Fruit fly (Drosophila melanogaster) whole organism, embryonic: ENCODE data around the gene CG17118.

Experiments
- Aef1 ChIP-seq: fragments of 200-800 bp; sonication (Bioruptor generic); IDR thresholded peaks from 3 replicates; pipeline ENCODE4 v1.3.6; 2022; ENCODE audit warnings: missing biosample characterization, missing genetic modification characterization
- Atf3 ChIP-seq: fragments of 200-800 bp; sonication (Bioruptor generic); optimal IDR thresholded peaks from 3 replicates; lab custom pipeline; 2016; ENCODE audit warnings: missing biosample characterization, missing genetic modification characterization
- CG10209 ChIP-seq: fragments of 200-800 bp; sonication (Bioruptor generic); optimal IDR thresholded peaks from 3 replicates; lab custom pipeline; 2017; ENCODE audit warnings: missing biosample characterization, mild to moderate bottlenecking, missing genetic modification characterization, missing genetic modification reagents
- CG10321 ChIP-seq: fragments of 200-800 bp; sonication (Bioruptor generic); IDR thresholded peaks from 2 replicates; pipeline ENCODE4 v1.3.6; 2022; ENCODE audit warnings: missing biosample characterization, missing genetic modification characterization
- CG10366 ChIP-seq: fragments of 200-800 bp; sonication (Bioruptor generic); IDR thresholded peaks from 2 replicates; pipeline ENCODE4 v1.3.6; 2022; ENCODE audit warnings: missing biosample characterization, missing genetic modification characterization
- CG10543 ChIP-seq: fragments of 200-800 bp; sonication (Bioruptor generic); optimal IDR thresholded peaks from 3 replicates; lab custom pipeline; 2017; ENCODE audit warnings: missing biosample characterization, mild to moderate bottlenecking, missing genetic modification characterization, moderate library complexity
- CG10959 ChIP-seq: fragments of 200-800 bp; sonication (Bioruptor generic); IDR thresholded peaks from 2 replicates; pipeline ENCODE4 v1.3.6; 2022; ENCODE audit warnings: missing biosample characterization, missing genetic modification characterization
- CG13624 ChIP-seq: fragments of 200-800 bp; sonication (Bioruptor generic); optimal IDR thresholded peaks from 2 replicates; lab custom pipeline; 2016; ENCODE audit warnings: missing biosample characterization, missing genetic modification characterization
- CG2875 ChIP-seq: fragments of 200-800 bp; sonication (Bioruptor generic); optimal IDR thresholded peaks from 2 replicates; lab custom pipeline; 2017; ENCODE audit warnings: missing biosample characterization, mild to moderate bottlenecking, missing genetic modification characterization, missing genetic modification reagents
- CG3065 ChIP-seq: fragments of 200-800 bp; sonication (Bioruptor generic); optimal IDR thresholded peaks from 2 replicates; lab custom pipeline; 2016; ENCODE audit warnings: missing biosample characterization, missing genetic modification characterization
- CG34224 ChIP-seq: fragments of 200-800 bp; sonication (Bioruptor generic); IDR thresholded peaks from 3 replicates; pipeline ENCODE4 v1.3.6; 2022; ENCODE audit warnings: missing biosample characterization, missing genetic modification characterization; ENCODE audit not compliant: partially characterized antibody
- CG3838 ChIP-seq: fragments of 200-800 bp; sonication (Bioruptor generic); optimal IDR thresholded peaks from 3 replicates; lab custom pipeline; 2016; ENCODE audit warnings: missing biosample characterization, missing genetic modification characterization
- CG4707 ChIP-seq: fragments of 200-800 bp; sonication (Bioruptor generic); optimal IDR thresholded peaks from 2 replicates; lab custom pipeline; 2018; ENCODE audit warnings: missing biosample characterization, mild to moderate bottlenecking, missing genetic modification characterization, moderate library complexity
- CG4730 ChIP-seq: fragments of 200-800 bp; sonication (Bioruptor generic); IDR thresholded peaks from 2 replicates; pipeline ENCODE4 v1.3.6; 2022; ENCODE audit warnings: missing biosample characterization, missing genetic modification characterization
- CG6175 ChIP-seq: fragments of 200-800 bp; sonication (Bioruptor generic); IDR thresholded peaks from 3 replicates; pipeline ENCODE4 v1.3.6; 2022; ENCODE audit warnings: missing biosample characterization, missing genetic modification characterization
- CG6272 ChIP-seq: fragments of 200-800 bp; sonication (Bioruptor generic); IDR thresholded peaks from 2 replicates; pipeline ENCODE4 v1.3.6; 2022; ENCODE audit warnings: missing biosample characterization, missing genetic modification characterization
- Camta ChIP-seq: fragments of 200-800 bp; sonication (Bioruptor generic); optimal IDR thresholded peaks from 2 replicates; lab custom pipeline; 2016; ENCODE audit warnings: missing biosample characterization, missing genetic modification characterization
- CoRest ChIP-seq: fragments of 200-800 bp; sonication (Bioruptor generic); optimal IDR thresholded peaks from 3 replicates; lab custom pipeline; 2018; ENCODE audit warnings: missing biosample characterization, mild to moderate bottlenecking, missing genetic modification characterization, moderate library complexity
- D19A ChIP-seq: fragments of 200-800 bp; optimal IDR thresholded peaks from 3 replicates; lab custom pipeline; 2019; ENCODE audit warnings: missing biosample characterization, mild to moderate bottlenecking, missing genetic modification characterization, moderate library complexity
- Dfd ChIP-seq, 2 experiments: fragments of >200 bp; optimal IDR thresholded peaks; 2 replicates each; lab custom pipeline; 2017; ENCODE audit warnings: missing biosample characterization in 2 of 2, missing genetic modification characterization in 2 of 2
- Dip2 ChIP-seq: fragments of 200-800 bp; sonication (Bioruptor generic); IDR thresholded peaks from 2 replicates; pipeline ENCODE4 v1.3.6; 2022; ENCODE audit warnings: missing biosample characterization, missing genetic modification characterization
- ERR ChIP-seq: fragments of 200-800 bp; sonication (Bioruptor generic); optimal IDR thresholded peaks from 2 replicates; lab custom pipeline; 2016; ENCODE audit warnings: missing biosample characterization, missing genetic modification characterization
- Ets65A ChIP-seq: fragments of 200-800 bp; sonication (Bioruptor generic); peaks from one replicate; lab custom pipeline; 2016; ENCODE audit warnings: missing biosample characterization, missing genetic modification characterization
- Fer1 ChIP-seq: fragments of 200-800 bp; sonication (Bioruptor generic); optimal IDR thresholded peaks from 2 replicates; lab custom pipeline; 2017; ENCODE audit warnings: missing biosample characterization, mild to moderate bottlenecking, missing genetic modification characterization
- HLH4C ChIP-seq: fragments of 200-800 bp; sonication (Bioruptor generic); IDR thresholded peaks from 3 replicates; pipeline ENCODE4 v1.3.6; 2022; ENCODE audit warnings: missing biosample characterization, missing genetic modification characterization; ENCODE audit not compliant: partially characterized antibody
- HLHmδ ChIP-seq: fragments of 200-800 bp; sonication (Bioruptor generic); optimal IDR thresholded peaks from 2 replicates; lab custom pipeline; 2018; ENCODE audit warnings: missing biosample characterization, mild to moderate bottlenecking, missing genetic modification characterization, moderate library complexity
- Jarid2 ChIP-seq: fragments of 200-800 bp; sonication (Bioruptor generic); optimal IDR thresholded peaks from 3 replicates; lab custom pipeline; 2017; ENCODE audit warnings: mild to moderate bottlenecking, missing biosample characterization, missing genetic modification reagents, missing genetic modification characterization
- Nf-YC ChIP-seq: fragments of 200-800 bp; optimal IDR thresholded peaks from 3 replicates; lab custom pipeline; 2019; ENCODE audit warnings: missing biosample characterization, mild to moderate bottlenecking, missing genetic modification characterization, moderate library complexity
- Rfx ChIP-seq: fragments of 200-800 bp; sonication (Bioruptor generic); IDR thresholded peaks from 2 replicates; pipeline ENCODE4 v1.3.6; 2022; ENCODE audit warnings: missing biosample characterization, missing genetic modification characterization
- Tbp ChIP-seq: fragments of >200 bp; optimal IDR thresholded peaks from 2 replicates; lab custom pipeline; 2018; ENCODE audit warnings: missing biosample characterization, missing genetic modification characterization
- YL-1 ChIP-seq: fragments of 200-800 bp; sonication (Bioruptor generic); optimal IDR thresholded peaks from 3 replicates; lab custom pipeline; 2017; ENCODE audit warnings: missing biosample characterization, mild to moderate bottlenecking, missing genetic modification characterization
- ara ChIP-seq: fragments of 200-800 bp; sonication (Bioruptor generic); IDR thresholded peaks from 2 replicates; pipeline ENCODE4 v1.3.6; 2022; ENCODE audit warnings: missing biosample characterization, missing genetic modification characterization
- bbx ChIP-seq: fragments of 200-800 bp; sonication (Bioruptor generic); IDR thresholded peaks from 2 replicates; pipeline ENCODE4 v1.3.6; 2022; ENCODE audit warnings: missing biosample characterization, missing genetic modification characterization; ENCODE audit not compliant: partially characterized antibody
- crc ChIP-seq: fragments of 200-800 bp; sonication (Bioruptor generic); optimal IDR thresholded peaks from 2 replicates; lab custom pipeline; 2016; ENCODE audit warnings: missing biosample characterization, missing genetic modification characterization
- crp ChIP-seq, 2 experiments: fragments of 200-800 bp; sonication (Bioruptor generic); optimal IDR thresholded peaks; 2 replicates in 1 of 2; 3 replicates in 1 of 2; lab custom pipeline; 2017; ENCODE audit warnings: missing biosample characterization in 2 of 2, missing genetic modification characterization in 2 of 2, mild to moderate bottlenecking in 1 of 2, moderate library complexity in 1 of 2
- eve ChIP-seq, 2 experiments: fragments of >200 bp; optimal IDR thresholded peaks; 2 replicates each; lab custom pipeline; 2017; ENCODE audit warnings: missing biosample characterization in 2 of 2, missing genetic modification characterization in 2 of 2
- gce ChIP-seq: fragments of 200-800 bp; sonication (Bioruptor generic); IDR thresholded peaks from 3 replicates; pipeline ENCODE4 v1.3.6; 2022; ENCODE audit warnings: missing biosample characterization, missing genetic modification characterization
- lab ChIP-seq: fragments of 200-800 bp; sonication (Bioruptor generic); optimal IDR thresholded peaks from 3 replicates; lab custom pipeline; 2017; ENCODE audit warnings: missing biosample characterization, missing genetic modification characterization, mild to moderate bottlenecking, moderate library complexity, missing genetic modification reagents
- lilli ChIP-seq: fragments of 200-800 bp; sonication (Bioruptor generic); optimal IDR thresholded peaks from 3 replicates; lab custom pipeline; 2016; ENCODE audit warnings: missing biosample characterization, missing genetic modification characterization
- lola ChIP-seq, 3 experiments: fragments of >200 bp in 2 of 3; fragments of 200-800 bp in 1 of 3; sonication (Bioruptor generic) in 1 of 3; optimal IDR thresholded peaks; 2 replicates each; lab custom pipeline; 2017 to 2019; ENCODE audit warnings: missing biosample characterization in 3 of 3, missing genetic modification characterization in 3 of 3, mild to moderate bottlenecking in 1 of 3, moderate library complexity in 1 of 3
- oc ChIP-seq: fragments of 200-800 bp; sonication (Bioruptor generic); optimal IDR thresholded peaks from 2 replicates; lab custom pipeline; 2018; ENCODE audit warnings: missing biosample characterization, mild to moderate bottlenecking, missing genetic modification characterization, moderate library complexity
- peb ChIP-seq: fragments of 200-800 bp; sonication (Bioruptor generic); IDR thresholded peaks from 2 replicates; pipeline ENCODE4 v1.3.6; 2022; ENCODE audit warnings: missing biosample characterization, missing genetic modification characterization
- phol ChIP-seq: fragments of 200-800 bp; sonication (Bioruptor generic); optimal IDR thresholded peaks from 3 replicates; lab custom pipeline; 2018; ENCODE audit warnings: missing biosample characterization, mild to moderate bottlenecking, missing genetic modification characterization, moderate library complexity
- pita ChIP-seq: fragments of 200-800 bp; sonication (Bioruptor generic); optimal IDR thresholded peaks from 2 replicates; lab custom pipeline; 2017; ENCODE audit warnings: missing biosample characterization, mild to moderate bottlenecking, missing genetic modification characterization
- pros ChIP-seq: fragments of 200-800 bp; sonication (Bioruptor generic); optimal IDR thresholded peaks from 3 replicates; lab custom pipeline; 2019; ENCODE audit warnings: missing biosample characterization, mild to moderate bottlenecking, missing genetic modification characterization, moderate library complexity
- row ChIP-seq: fragments of 200-800 bp; sonication (Bioruptor generic); IDR thresholded peaks from 3 replicates; pipeline ENCODE4 v1.3.6; 2022; ENCODE audit warnings: missing biosample characterization, missing genetic modification characterization
- shn ChIP-seq: fragments of 200-800 bp; sonication (Bioruptor generic); optimal IDR thresholded peaks from 3 replicates; lab custom pipeline; 2016; ENCODE audit warnings: missing biosample characterization, missing genetic modification characterization
- sob ChIP-seq: fragments of 200-800 bp; sonication (Bioruptor generic); IDR thresholded peaks from 2 replicates; pipeline ENCODE4 v1.3.6; 2022; ENCODE audit warnings: missing biosample characterization, missing genetic modification characterization
- tll ChIP-seq, 2 experiments: fragments of 200-800 bp in 1 of 2; fragments of >200 bp in 1 of 2; sonication (Bioruptor generic) in 1 of 2; optimal IDR thresholded peaks; 2 replicates each; lab custom pipeline; 2017 to 2019; ENCODE audit warnings: missing biosample characterization in 2 of 2, missing genetic modification characterization in 2 of 2, mild to moderate bottlenecking in 1 of 2, moderate library complexity in 1 of 2
- trem ChIP-seq: fragments of 200-800 bp; optimal IDR thresholded peaks from 3 replicates; lab custom pipeline; 2019; ENCODE audit warnings: missing biosample characterization, mild to moderate bottlenecking, missing genetic modification characterization, moderate library complexity
- zen ChIP-seq: fragments of 200-800 bp; sonication (Bioruptor generic); optimal IDR thresholded peaks from 3 replicates; lab custom pipeline; 2018; ENCODE audit warnings: missing biosample characterization, mild to moderate bottlenecking, missing genetic modification characterization, moderate library complexity

The CG17118 gene

dm6 chr2L:10697992-10698391, 32.1 kb upstream of the CG17118 start, which contains the start of gene CG7300:
TSS of gene CG7300 (minus strand) at chr2L:10698043.
- TF ChIP-seq Dip2 (no peak), Fer1 (GFP tag; lab: Kevin White, UChicago) (no peak), Dfd (GFP tag; optimal IDR thresholded peaks at IDR 0.05; lab: Kevin White, UChicago) (no peak), tll (GFP tag; optimal IDR thresholded peaks at IDR 0.05; lab: Kevin White, UChicago) (no peak), peb (GFP tag; lab: Robert Waterston, UW) (peak; percentile 31; the same call in 1 of the 2 replicates), crc (GFP tag; lab: Kevin White, UChicago) (no peak), YL-1 (no peak), ara (GFP tag; lab: Robert Waterston, UW) (peak; percentile 70; the same call in 1 of the 2 replicates), row (peak; percentile 73), Jarid2 (GFP tag; lab: Kevin White, UChicago) (no peak), CG10366 (GFP tag; lab: Robert Waterston, UW) (peak; percentile 58; the same call in 1 of the 2 replicates), CG6175 (GFP tag; lab: Robert Waterston, UW) (0 out of 3 replicates have a peak, but pooled peaks have one; percentile 17), Atf3 (GFP tag; lab: Kevin White, UChicago) (peak; percentile 1), lola (GFP tag; optimal IDR thresholded peaks at IDR 0.05; lab: Kevin White, UChicago) (peak in 1 of 3 experiments; percentile 21), HLH4C (GFP tag; lab: Robert Waterston, UW) (no peak), bbx (no peak), CG4730 (GFP tag; lab: Robert Waterston, UW) (peak; percentile 40; the same call in 1 of the 2 replicates), shn (no peak), pros (GFP tag; lab: Kevin White, UChicago) (no peak), Tbp (no peak), sob (GFP tag; lab: Robert Waterston, UW) (peak; percentile 56), CG10209 (GFP tag; lab: Kevin White, UChicago) (peak; percentile 31), CoRest (peak; percentile 48), CG3065 (GFP tag; lab: Kevin White, UChicago) (no peak), lab (GFP tag; lab: Kevin White, UChicago) (peak; percentile 76), eve (GFP tag; optimal IDR thresholded peaks at IDR 0.05; lab: Kevin White, UChicago) (no peak), CG3838 (no peak), Ets65A (GFP tag; lab: Kevin White, UChicago) (peak; percentile 90), lilli (peak; percentile 62), CG10321 (GFP tag; lab: Robert Waterston, UW) (no peak), phol (tag; lab: Kevin White, UChicago) (peak; percentile 51), CG4707 (GFP tag; lab: Kevin White, UChicago) (no peak), Nf-YC (tag; lab: Kevin White, UChicago) (no peak), CG34224 (GFP tag; lab: Robert Waterston, UW) (no peak), Camta (peak; percentile 9), D19A (no peak), Aef1 (GFP tag; lab: Robert Waterston, UW) (peak; percentile 57; the same call in 2 of the 3 replicates), Rfx (peak; percentile 89), zen (no peak), oc (tag; lab: Kevin White, UChicago) (peak; percentile 39), CG6272 (GFP tag; lab: Robert Waterston, UW) (peak; percentile 38; the same call in 1 of the 2 replicates), trem (tag; lab: Kevin White, UChicago) (no peak), HLHmδ (GFP tag; lab: Kevin White, UChicago) (no peak), pita (GFP tag; lab: Kevin White, UChicago) (no peak), CG2875 (GFP tag; lab: Kevin White, UChicago) (no peak), gce (GFP tag; lab: Robert Waterston, UW) (no peak), CG10543 (no peak), CG13624 (GFP tag; lab: Kevin White, UChicago) (peak; percentile 68), crp (GFP tag; optimal IDR thresholded peaks at IDR 0.05; lab: Kevin White, UChicago) (no peak), ERR (GFP tag; lab: Kevin White, UChicago) (no peak), CG10959 (GFP tag; lab: Robert Waterston, UW) (no peak)
